Fruit fly (Drosophila melanogaster): ENCODE data around the gene CG2924.

DNA sequence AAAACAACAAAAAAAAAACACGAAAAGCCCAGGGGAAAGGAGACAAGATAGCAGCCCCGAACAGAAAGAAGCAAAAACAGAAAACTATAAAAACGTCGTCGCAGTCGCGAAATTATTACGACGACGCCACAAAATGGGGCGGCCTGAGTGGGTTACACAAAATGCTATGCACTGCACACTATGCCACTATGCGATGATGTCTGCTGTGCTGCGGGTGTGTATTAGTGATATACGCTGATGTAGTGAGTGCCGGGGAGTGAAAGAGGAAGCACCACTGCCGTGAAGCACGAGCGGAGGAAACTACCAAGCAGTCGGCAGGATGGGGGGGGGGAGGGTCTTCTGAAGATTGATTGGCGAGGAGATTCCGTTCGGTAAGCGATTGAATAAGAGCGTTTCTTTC, 16.4 kb upstream of the CG2924 start:
- TF ChIP-seq fru (optimal IDR thresholded peaks at IDR 0.05), result no peak
- no peak for TF ChIP-seq CG11723 (GFP tag; optimal IDR thresholded peaks at IDR 0.05)
- TF ChIP-seq CG17568 (GFP tag; optimal IDR thresholded peaks at IDR 0.05), result no peak

Measured in whole organism, embryonic.